Worm (Caenorhabditis elegans): ENCODE results near the gene snb-2.

- no peak for TF ChIP-seq lin-15B (tag; optimal IDR thresholded peaks at IDR 0.05)
- TF ChIP-seq nhr-111 (GFP tag; optimal IDR thresholded peaks at IDR 0.05), result no peak
- no peak for TF ChIP-seq tag-97 (GFP tag; IDR thresholded peaks at IDR 0.05)
- TF ChIP-seq unc-62 (GFP tag; optimal IDR thresholded peaks at IDR 0.05 in 1 of 2), result no peak
- TF ChIP-seq unc-62 (tag; optimal IDR thresholded peaks at IDR 0.05), result no peak
- TF ChIP-seq nhr-25 (tag; optimal IDR thresholded peaks at IDR 0.05; ENCODE audit: borderline replicate concordance, insufficient read depth), result no peak
- TF ChIP-seq set-16 (GFP tag; IDR thresholded peaks at IDR 0.05), result no peak
- no peak for TF ChIP-seq nhr-42 (GFP tag; IDR thresholded peaks at IDR 0.05)
- TF ChIP-seq nhr-11 (tag; optimal IDR thresholded peaks at IDR 0.05), result no peak
- no peak for TF ChIP-seq ZK337.2 (GFP tag; IDR thresholded peaks at IDR 0.05)
Measured at ce11 chrV:12351842-12352241, 6.1 kb upstream of the snb-2 start.
